Fruit fly (Drosophila melanogaster): ENCODE results near the gene CG7600.

CG7600 gene

dm6 chr3L:11246046-11246887, 35.7 kb downstream of the CG7600 start (continued):
- TF ChIP-seq amos (GFP tag; IDR thresholded peaks at IDR 0.05; ENCODE audit: partially characterized antibody), result no peak
- TF ChIP-seq CG2199 (GFP tag; IDR thresholded peaks at IDR 0.05), result peak; percentile 84; the same call in 1 of the 3 replicates
- TF ChIP-seq Aef1 (GFP tag; IDR thresholded peaks at IDR 0.05), result peak; percentile 53
- no peak for TF ChIP-seq bigmax (GFP tag; optimal IDR thresholded peaks at IDR 0.05)
- TF ChIP-seq Six4 (GFP tag; optimal IDR thresholded peaks at IDR 0.05), result no peak
- TF ChIP-seq ash1 (GFP tag; optimal IDR thresholded peaks at IDR 0.05), result peak; percentile 26
- peak; percentile 5 for TF ChIP-seq CG7839 (tag; optimal IDR thresholded peaks at IDR 0.05)
- TF ChIP-seq Ets65A (GFP tag), result peak; percentile 49
- TF ChIP-seq CG17385 (GFP tag; optimal IDR thresholded peaks at IDR 0.05), result peak; percentile 52
- TF ChIP-seq Awh (GFP tag; IDR thresholded peaks at IDR 0.05), result peak; percentile 24; the same call in 1 of the 2 replicates
- TF ChIP-seq oc (tag; optimal IDR thresholded peaks at IDR 0.05), result peak; percentile 20
- TF ChIP-seq CG16863 (GFP tag; optimal IDR thresholded peaks at IDR 0.05), result peak; percentile 29
- peak; percentile 40 for TF ChIP-seq CG10543 (GFP tag; optimal IDR thresholded peaks at IDR 0.05)
- peak; percentile 1 for TF ChIP-seq CG13894 (tag; optimal IDR thresholded peaks at IDR 0.05)
- peak in 1 of 2 experiments; percentile 62 for TF ChIP-seq insv (GFP tag; optimal IDR thresholded peaks at IDR 0.05)
- TF ChIP-seq CG8924 (tag; optimal IDR thresholded peaks at IDR 0.05), result peak; percentile 72
- peak; percentile 4 for TF ChIP-seq nmo (GFP tag; optimal IDR thresholded peaks at IDR 0.05)
- TF ChIP-seq dm (GFP tag; optimal IDR thresholded peaks at IDR 0.05), result peak; percentile 19
- TF ChIP-seq CG18599 (GFP tag; optimal IDR thresholded peaks at IDR 0.05), result peak; percentile 59
- peak; percentile 69 for TF ChIP-seq lbe (GFP tag; optimal IDR thresholded peaks at IDR 0.05)
- peak; percentile 96 for TF ChIP-seq chinmo (GFP tag; IDR thresholded peaks at IDR 0.05; ENCODE audit: partially characterized antibody)
- peak; percentile 30 for TF ChIP-seq BtbVII (GFP tag; optimal IDR thresholded peaks at IDR 0.05)
- TF ChIP-seq CG32532 (GFP tag; IDR thresholded peaks at IDR 0.05), result peak; percentile 35; the same call in 1 of the 2 replicates
- peak; percentile 69 for TF ChIP-seq lab (GFP tag; optimal IDR thresholded peaks at IDR 0.05)
- TF ChIP-seq CG15514 (GFP tag; optimal IDR thresholded peaks at IDR 0.05), result peak; percentile 14
- peak; percentile 93 for TF ChIP-seq z (GFP tag; IDR thresholded peaks at IDR 0.05)
- peak; percentile 96 for TF ChIP-seq cg (GFP tag; optimal IDR thresholded peaks at IDR 0.05)
- TF ChIP-seq grn (GFP tag; optimal IDR thresholded peaks at IDR 0.05), result peak; percentile 49
- TF ChIP-seq nau (GFP tag; optimal IDR thresholded peaks at IDR 0.05), result peak; percentile 68
- no peak for TF ChIP-seq nerfin-2 (GFP tag; IDR thresholded peaks at IDR 0.05; ENCODE audit: partially characterized antibody)
- peak; percentile 85 for TF ChIP-seq CG3163 (GFP tag; optimal IDR thresholded peaks at IDR 0.05)
- peak; percentile 51; the same call in 1 of the 2 replicates for TF ChIP-seq Xrp1 (GFP tag; IDR thresholded peaks at IDR 0.05)
- peak; percentile 18 for TF ChIP-seq CG2202 (tag; optimal IDR thresholded peaks at IDR 0.05)
- peak; percentile 49 for TF ChIP-seq CG10431 (GFP tag; optimal IDR thresholded peaks at IDR 0.05)
- peak; percentile 25 for TF ChIP-seq CG8290 (GFP tag; optimal IDR thresholded peaks at IDR 0.05)
- TF ChIP-seq CG8290 (tag; optimal IDR thresholded peaks at IDR 0.05), result no peak
- TF ChIP-seq croc (GFP tag; conservative IDR thresholded peaks at IDR 0.05), result no peak
- peak; percentile 100 for TF ChIP-seq nom (GFP tag; optimal IDR thresholded peaks at IDR 0.05)
- peak; percentile 52; the same call in 1 of the 3 replicates for TF ChIP-seq otp (GFP tag; IDR thresholded peaks at IDR 0.05)
- TF ChIP-seq CG5245 (GFP tag; optimal IDR thresholded peaks at IDR 0.05), result no peak
- TF ChIP-seq ara (GFP tag; IDR thresholded peaks at IDR 0.05), result 0 out of 2 replicates have a peak, but pooled peaks have one; percentile 29
- TF ChIP-seq CG1792 (GFP tag; optimal IDR thresholded peaks at IDR 0.05), result peak; percentile 25
- TF ChIP-seq CG34376 (GFP tag; optimal IDR thresholded peaks at IDR 0.05), result peak; percentile 17
- TF ChIP-seq CG15479 (GFP tag; optimal IDR thresholded peaks at IDR 0.05), result peak; percentile 62
- peak in 1 of 2 experiments; percentile 55 for TF ChIP-seq Dfd (GFP tag; optimal IDR thresholded peaks at IDR 0.05)
- TF ChIP-seq CG3838 (GFP tag; optimal IDR thresholded peaks at IDR 0.05), result peak; percentile 72
- peak; percentile 37 for TF ChIP-seq salm (tag; optimal IDR thresholded peaks at IDR 0.05)
- peak; percentile 34 for TF ChIP-seq Vsx1 (GFP tag; optimal IDR thresholded peaks at IDR 0.05)
